Worm (Caenorhabditis elegans): Measurements from ENCODE around the gene atg-4.2.

DNA sequence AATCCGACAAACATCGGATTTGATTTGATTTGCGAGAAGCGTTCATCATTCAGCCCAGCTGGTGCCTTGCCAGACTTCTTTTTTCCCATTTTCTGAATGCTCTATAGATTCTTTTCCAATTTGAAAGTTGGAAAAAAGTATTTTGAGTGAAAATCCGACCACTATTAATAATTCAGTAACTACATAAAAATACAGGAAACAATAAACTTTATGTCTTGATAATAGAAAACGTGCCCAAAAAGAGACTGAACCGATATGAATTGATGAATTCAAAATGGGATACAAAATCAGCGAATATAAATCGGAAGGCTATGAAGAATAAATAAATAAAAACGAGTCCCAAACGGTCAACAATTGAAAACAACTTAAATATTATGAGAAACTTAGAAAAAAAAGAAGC is 36.1 kb upstream of the atg-4.2 start, which contains the start of gene F58B3.4:
- TF ChIP-seq nhr-12 (tag; optimal IDR thresholded peaks at IDR 0.05) (no peak), unc-120 (tag; optimal IDR thresholded peaks at IDR 0.05; ENCODE audit: poor library complexity, severe bottlenecking) (no peak), nhr-76 (tag; optimal IDR thresholded peaks at IDR 0.05) (no peak), elt-1 (tag; optimal IDR thresholded peaks at IDR 0.05; ENCODE audit: borderline replicate concordance, insufficient read depth) (no peak)

Measured in whole organism, mixed stage, embryonic.